Worm (Caenorhabditis elegans) whole organism, L4 larva: ENCODE results near the gene F28C1.1.

Experiments
- ama-1 ChIP-seq: fragments of 150-350 bp; optimal IDR thresholded peaks from 2 replicates; lab custom pipeline; 2014; ENCODE audit warnings: inconsistent platforms, mixed read lengths
- ceh-82 ChIP-seq: sonication (generic microtip); optimal IDR thresholded peaks from 2 replicates; lab custom pipeline; 2017; ENCODE audit warnings: missing biosample characterization, missing genetic modification characterization
- hlh-11 ChIP-seq: fragments of 200-800 bp; sonication (Bioruptor generic); optimal IDR thresholded peaks from 2 replicates; lab custom pipeline; 2018; ENCODE audit warnings: mild to moderate bottlenecking, missing genetic modification characterization, missing compliant biosample characterization
- lin-39 ChIP-seq: fragments of 150-350 bp; optimal IDR thresholded peaks from 2 replicates; lab custom pipeline; 2014; ENCODE audit warnings: missing biosample characterization, missing genetic modification reagents, missing genetic modification characterization
- mep-1 ChIP-seq: fragments of 150-350 bp; sonication (generic microtip); optimal IDR thresholded peaks from 3 replicates; lab custom pipeline; 2014; ENCODE audit warnings: missing biosample characterization, missing genetic modification characterization
- nhr-111 ChIP-seq: fragments of 200-800 bp; sonication (Bioruptor generic); optimal IDR thresholded peaks from 2 replicates; lab custom pipeline; 2018; ENCODE audit warnings: mild to moderate bottlenecking, missing genetic modification characterization, missing compliant biosample characterization
- nhr-25 ChIP-seq: sonication (generic microtip); optimal IDR thresholded peaks from 2 replicates; lab custom pipeline; 2017; ENCODE audit warnings: missing genetic modification characterization, mild to moderate bottlenecking, missing compliant biosample characterization, antibody characterized with exemption, moderate library complexity, borderline replicate concordance; ENCODE audit not compliant: insufficient read depth
- nhr-28 ChIP-seq: fragments of 150-350 bp; optimal IDR thresholded peaks from 2 replicates; lab custom pipeline; 2014; ENCODE audit warnings: missing biosample characterization, missing genetic modification characterization
- skn-1 ChIP-seq: fragments of 150-350 bp; optimal IDR thresholded peaks from 2 replicates; lab custom pipeline; 2014; ENCODE audit warnings: missing biosample characterization, missing genetic modification characterization
- spr-1 ChIP-seq: sonication (generic microtip); optimal IDR thresholded peaks from 2 replicates; lab custom pipeline; 2016; ENCODE audit warnings: mild to moderate bottlenecking, missing genetic modification characterization, missing compliant biosample characterization
- unc-130 ChIP-seq: sonication (generic microtip); optimal IDR thresholded peaks from 2 replicates; lab custom pipeline; 2016; ENCODE audit warnings: missing genetic modification reagents, missing genetic modification characterization, missing compliant biosample characterization
- vab-7 ChIP-seq: fragments of 200-800 bp; sonication (Bioruptor generic); IDR thresholded peaks from 2 replicates; pipeline ENCODE4 v1.3.6; 2022; ENCODE audit warnings: missing genetic modification reagents, missing genetic modification characterization, missing compliant biosample characterization
- ztf-11 ChIP-seq: fragments of 150-350 bp; optimal IDR thresholded peaks from 2 replicates; lab custom pipeline; 2014; ENCODE audit warnings: missing biosample characterization, missing genetic modification characterization

DNA sequence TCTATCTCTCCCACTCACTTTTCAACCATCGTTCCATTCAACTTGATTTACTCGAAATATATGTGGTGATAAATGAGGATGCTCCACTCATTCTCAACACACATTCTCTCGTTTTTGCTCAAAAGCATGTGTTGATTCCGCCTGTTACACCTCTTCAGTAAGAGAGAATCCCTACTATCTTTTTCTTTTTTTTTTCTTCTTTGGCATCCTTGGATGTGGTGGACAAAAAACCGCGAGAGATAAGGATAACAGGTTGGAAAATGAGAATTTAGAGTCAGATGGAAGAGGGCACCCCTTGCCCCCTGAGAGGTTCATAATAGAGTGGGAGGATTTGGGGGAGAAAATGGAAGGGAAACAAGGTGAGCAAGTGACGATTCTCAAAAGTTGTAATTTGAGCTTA lies 28.4 kb downstream of the F28C1.1 start:
- TF ChIP-seq unc-130 (GFP tag; lab: Kevin White, UChicago), result no peak
- TF ChIP-seq hlh-11 (tag; lab: Kevin White, UChicago), result peak; percentile 61
- no peak for TF ChIP-seq spr-1 (tag; lab: Kevin White, UChicago)
- no peak for TF ChIP-seq ceh-82 (tag; lab: Kevin White, UChicago)
- no peak for TF ChIP-seq nhr-111
- no peak for TF ChIP-seq ama-1 (lab: Kevin White, UChicago)
- no peak for TF ChIP-seq nhr-28
- TF ChIP-seq lin-39, result no peak
- TF ChIP-seq skn-1, result no peak
- no peak for TF ChIP-seq ztf-11 (tag; lab: Kevin White, UChicago)
- no peak for TF ChIP-seq nhr-25
- no peak for TF ChIP-seq mep-1 (tag; lab: Kevin White, UChicago)
- TF ChIP-seq vab-7, result no peak
